Worm (Caenorhabditis elegans) whole organism, L3 larva: ENCODE results near the gene npp-16.

Experiments used
- egl-27 ChIP-seq: sonication (generic microtip); optimal IDR thresholded peaks from 4 replicates; lab custom pipeline; 2017; ENCODE audit warnings: missing biosample characterization, missing genetic modification reagents, missing genetic modification characterization
- elt-1 ChIP-seq: fragments of 150-350 bp; optimal IDR thresholded peaks from 2 replicates; lab custom pipeline; 2014; ENCODE audit warnings: missing biosample characterization, missing genetic modification characterization
- lin-15B ChIP-seq: fragments of 150-350 bp; optimal IDR thresholded peaks from 2 replicates; lab custom pipeline; 2014; ENCODE audit warnings: missing biosample characterization, missing genetic modification characterization
- snpc-4 ChIP-seq: fragments of 150-350 bp; optimal IDR thresholded peaks from 2 replicates; lab custom pipeline; 2014; ENCODE audit warnings: missing biosample characterization, missing genetic modification characterization
- ztf-11 ChIP-seq: fragments of 150-350 bp; optimal IDR thresholded peaks from 2 replicates; lab custom pipeline; 2014; ENCODE audit warnings: missing biosample characterization, missing genetic modification characterization

DNA sequence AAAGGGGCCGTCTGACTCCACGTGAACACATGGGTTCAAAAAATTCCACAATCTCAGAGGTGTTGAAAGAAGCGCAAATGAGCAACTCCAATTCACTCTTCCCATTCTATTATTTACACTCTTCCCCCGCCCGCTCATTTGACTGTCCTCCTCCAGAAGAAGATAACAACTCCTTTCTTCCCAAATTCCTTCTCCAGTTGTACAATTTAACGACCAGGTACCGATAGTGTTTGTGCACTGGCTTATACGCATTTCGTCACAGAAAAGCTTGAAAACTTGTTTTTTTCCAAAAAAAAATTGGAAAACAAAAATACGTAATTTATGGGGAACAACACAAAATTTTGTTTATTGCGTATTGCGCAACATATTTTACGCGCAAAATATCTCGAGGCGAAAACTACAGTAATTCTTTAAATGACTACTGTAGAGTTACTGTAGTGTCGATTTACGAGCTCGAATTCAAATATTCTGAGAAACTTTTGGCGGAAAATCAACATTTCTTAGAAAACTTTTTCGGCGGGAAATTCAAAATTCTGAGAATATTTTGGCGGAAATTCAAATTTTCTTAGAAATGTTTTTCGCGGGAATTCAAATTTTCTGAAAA is 33.6 kb downstream of the npp-16 start:
- TF ChIP-seq ztf-11 (no peak), snpc-4 (tag; lab: Kevin White, UChicago) (no peak), egl-27 (tag; lab: Kevin White, UChicago) (no peak), elt-1 (no peak), lin-15B (no peak)
